Fruit fly (Drosophila melanogaster): ENCODE results near the gene CG34348.

Gene CG34348

DNA sequence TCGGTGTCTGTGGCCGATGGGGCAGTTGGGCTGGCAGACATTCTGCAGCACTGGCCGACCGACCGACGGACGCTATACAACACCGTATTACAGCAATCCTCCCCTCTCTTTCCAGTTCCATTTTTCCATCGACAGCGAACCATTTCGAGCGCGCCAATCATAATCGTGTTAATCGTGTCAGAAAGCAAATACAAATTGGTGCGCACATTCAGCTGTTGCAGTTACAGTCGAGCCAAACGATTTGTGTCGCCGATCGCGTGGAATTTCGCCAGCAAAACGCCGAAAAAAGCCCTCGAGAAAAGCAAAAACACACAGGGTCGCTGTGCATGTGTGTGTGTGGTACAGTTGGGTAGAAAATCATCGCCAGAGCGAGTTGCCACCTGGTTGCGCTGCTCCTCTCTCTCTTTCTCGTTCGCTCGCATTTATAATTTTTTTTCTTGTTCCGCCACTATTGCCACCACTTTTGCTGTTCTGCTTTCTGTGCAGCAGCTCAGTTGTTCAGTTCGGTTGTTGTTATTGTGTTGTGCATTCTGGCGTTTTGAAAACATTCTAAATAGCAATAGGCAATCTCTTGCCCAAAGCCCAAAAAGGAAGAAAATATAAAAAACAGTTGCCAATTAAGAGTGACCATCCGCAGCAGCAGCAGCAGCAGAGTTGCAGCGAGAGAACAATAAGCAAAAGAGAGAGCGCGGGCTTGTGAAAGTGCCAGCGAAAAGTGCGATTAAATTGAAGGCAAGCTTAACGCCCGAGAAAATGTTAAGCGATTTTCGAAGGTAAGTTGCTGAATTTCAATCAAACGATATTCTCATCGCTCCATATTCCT lies 11.0 kb downstream of the CG34348 start, which contains the start of gene CG1737:
CG1737 (plus strand) TSS at position 104 of the 823 bp plus-strand sequence.
- TF ChIP-seq CG7101 (tag; optimal IDR thresholded peaks at IDR 0.05) (peak; percentile 44), kay (GFP tag; ENCODE audit: borderline replicate concordance) (no peak), CG11617 (GFP tag; optimal IDR thresholded peaks at IDR 0.05) (peak; percentile 11), CG1620 (GFP tag; optimal IDR thresholded peaks at IDR 0.05) (peak; percentile 83), ovo (GFP tag; optimal IDR thresholded peaks at IDR 0.05) (peak; percentile 80), Crg-1 (GFP tag; optimal IDR thresholded peaks at IDR 0.05) (peak; percentile 60), cic (GFP tag; optimal IDR thresholded peaks at IDR 0.05) (peak; percentile 17), Hr96 (GFP tag; optimal IDR thresholded peaks at IDR 0.05) (peak; percentile 62), toe (GFP tag; optimal IDR thresholded peaks at IDR 0.05) (no peak), Mnt (GFP tag; optimal IDR thresholded peaks at IDR 0.05) (peak; percentile 79), CG5204 (GFP tag; optimal IDR thresholded peaks at IDR 0.05) (no peak), cnc (optimal IDR thresholded peaks at IDR 0.05) (no peak), tj (GFP tag; optimal IDR thresholded peaks at IDR 0.05) (no peak), CG14711 (tag; optimal IDR thresholded peaks at IDR 0.05) (peak; percentile 99), CG12768 (GFP tag; optimal IDR thresholded peaks at IDR 0.05) (peak; percentile 47), CG7045 (GFP tag; optimal IDR thresholded peaks at IDR 0.05) (no peak), bab1 (GFP tag; optimal IDR thresholded peaks at IDR 0.05) (peak; percentile 28), CG33017 (tag; optimal IDR thresholded peaks at IDR 0.05) (no peak), pad (GFP tag; optimal IDR thresholded peaks at IDR 0.05) (peak; percentile 94), Clk (GFP tag; optimal IDR thresholded peaks at IDR 0.05) (no peak)

DNA sequence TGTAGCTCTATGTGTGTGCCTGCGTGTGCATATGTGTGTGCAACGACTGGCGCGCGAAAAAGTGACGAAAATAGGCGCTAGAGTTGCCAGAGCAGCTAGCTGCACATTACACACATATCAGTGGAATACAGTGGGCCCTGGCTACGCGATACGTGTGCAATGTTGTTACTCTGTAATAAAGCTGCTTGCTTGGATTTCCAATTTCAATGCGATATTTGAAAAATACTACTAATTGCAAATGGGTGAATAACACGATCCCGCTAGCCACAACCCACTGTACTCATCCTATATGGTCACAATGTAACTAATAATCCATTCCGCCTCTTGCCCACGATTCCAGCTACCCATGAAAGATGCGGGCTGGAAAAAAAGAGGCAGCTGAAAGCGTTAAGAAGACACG lies 11.7 kb downstream of the CG34348 start:
- TF ChIP-seq cic (GFP tag; optimal IDR thresholded peaks at IDR 0.05) (peak; percentile 74), CG7045 (GFP tag; optimal IDR thresholded peaks at IDR 0.05) (peak; percentile 94), kay (GFP tag; ENCODE audit: borderline replicate concordance) (no peak), Mnt (GFP tag; optimal IDR thresholded peaks at IDR 0.05) (peak; percentile 85), tj (GFP tag; optimal IDR thresholded peaks at IDR 0.05) (peak; percentile 69), CG7101 (tag; optimal IDR thresholded peaks at IDR 0.05) (peak; percentile 95), Clk (GFP tag; optimal IDR thresholded peaks at IDR 0.05) (peak; percentile 89), CG14711 (tag; optimal IDR thresholded peaks at IDR 0.05) (peak; percentile 91), CG11617 (GFP tag; optimal IDR thresholded peaks at IDR 0.05) (peak; percentile 85), CG5204 (GFP tag; optimal IDR thresholded peaks at IDR 0.05) (peak; percentile 83), CG1620 (GFP tag; optimal IDR thresholded peaks at IDR 0.05) (peak; percentile 92), Crg-1 (GFP tag; optimal IDR thresholded peaks at IDR 0.05) (peak; percentile 91), ovo (GFP tag; optimal IDR thresholded peaks at IDR 0.05) (peak; percentile 42), Hr96 (GFP tag; optimal IDR thresholded peaks at IDR 0.05) (no peak), cnc (optimal IDR thresholded peaks at IDR 0.05) (no peak), CG33017 (tag; optimal IDR thresholded peaks at IDR 0.05) (peak; percentile 92), pad (GFP tag; optimal IDR thresholded peaks at IDR 0.05) (peak; percentile 81), toe (GFP tag; optimal IDR thresholded peaks at IDR 0.05) (peak; percentile 92), CG12768 (GFP tag; optimal IDR thresholded peaks at IDR 0.05) (peak; percentile 96), bab1 (GFP tag; optimal IDR thresholded peaks at IDR 0.05) (peak; percentile 98)

DNA sequence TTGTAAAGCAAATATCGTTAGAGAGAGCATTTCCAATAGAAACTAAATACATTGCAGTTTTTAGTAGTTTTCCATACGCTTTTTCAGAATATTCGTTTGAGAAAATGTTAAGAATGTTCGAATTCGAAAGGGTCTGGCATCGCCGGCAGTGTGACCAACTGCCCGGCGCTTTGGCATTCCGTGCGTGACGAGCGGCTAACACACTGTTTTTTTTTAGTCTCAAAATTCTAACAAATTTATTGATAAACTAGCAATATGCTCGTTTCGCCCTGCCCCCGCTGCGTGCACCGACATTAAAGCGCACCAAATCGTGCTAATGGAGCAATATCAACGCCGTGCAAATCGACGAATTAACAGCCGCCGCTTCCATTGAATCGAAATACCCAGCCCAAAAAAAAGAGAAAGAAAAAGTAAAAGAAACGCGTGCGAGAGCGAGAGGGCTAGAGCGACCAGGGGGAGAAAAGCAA lies 16.1 kb downstream of the CG34348 start, which contains the start of gene dsh:
dsh (plus strand) TSS at position 174 of the 467 bp plus-strand sequence.
- TF ChIP-seq cic (GFP tag; optimal IDR thresholded peaks at IDR 0.05): no peak
- TF ChIP-seq kay (GFP tag; ENCODE audit: borderline replicate concordance): no peak
- no peak for TF ChIP-seq tj (GFP tag; optimal IDR thresholded peaks at IDR 0.05)
- TF ChIP-seq CG1620 (GFP tag; optimal IDR thresholded peaks at IDR 0.05): no peak
- TF ChIP-seq Hr96 (GFP tag; optimal IDR thresholded peaks at IDR 0.05): no peak
- peak; percentile 62 for TF ChIP-seq bab1 (GFP tag; optimal IDR thresholded peaks at IDR 0.05)
- TF ChIP-seq pad (GFP tag; optimal IDR thresholded peaks at IDR 0.05): peak; percentile 5
- no peak for TF ChIP-seq CG33017 (tag; optimal IDR thresholded peaks at IDR 0.05)
- TF ChIP-seq cnc (optimal IDR thresholded peaks at IDR 0.05): no peak
- peak; percentile 43 for TF ChIP-seq Mnt (GFP tag; optimal IDR thresholded peaks at IDR 0.05)
- no peak for TF ChIP-seq Clk (GFP tag; optimal IDR thresholded peaks at IDR 0.05)
- peak; percentile 35 for TF ChIP-seq CG7101 (tag; optimal IDR thresholded peaks at IDR 0.05)
- TF ChIP-seq ovo (GFP tag; optimal IDR thresholded peaks at IDR 0.05): no peak
- no peak for TF ChIP-seq CG5204 (GFP tag; optimal IDR thresholded peaks at IDR 0.05)
- TF ChIP-seq toe (GFP tag; optimal IDR thresholded peaks at IDR 0.05): no peak
- TF ChIP-seq CG14711 (tag; optimal IDR thresholded peaks at IDR 0.05): peak; percentile 39
- peak; percentile 29 for TF ChIP-seq CG11617 (GFP tag; optimal IDR thresholded peaks at IDR 0.05)
- TF ChIP-seq CG7045 (GFP tag; optimal IDR thresholded peaks at IDR 0.05): no peak
- TF ChIP-seq CG12768 (GFP tag; optimal IDR thresholded peaks at IDR 0.05): no peak
- TF ChIP-seq Crg-1 (GFP tag; optimal IDR thresholded peaks at IDR 0.05): peak; percentile 7

DNA sequence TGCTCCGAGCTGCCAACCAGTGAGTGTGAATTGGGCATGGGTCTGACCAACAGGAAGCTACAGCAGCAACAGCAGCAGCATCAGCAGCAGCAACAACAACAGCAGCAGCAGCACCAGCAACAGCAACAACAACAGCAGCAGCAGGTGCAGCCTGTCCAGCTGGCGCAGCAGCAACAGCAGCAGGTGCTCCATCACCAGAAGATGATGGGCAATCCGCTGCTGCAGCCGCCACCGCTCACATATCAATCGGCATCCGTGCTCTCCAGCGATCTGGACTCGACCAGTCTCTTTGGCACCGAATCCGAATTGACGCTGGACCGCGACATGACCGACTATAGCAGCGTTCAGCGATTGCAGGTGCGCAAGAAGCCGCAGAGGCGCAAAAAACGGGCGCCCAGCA lies 17.0 kb downstream of the CG34348 start:
- no peak for TF ChIP-seq kay (GFP tag; ENCODE audit: borderline replicate concordance)
- TF ChIP-seq CG1620 (GFP tag; optimal IDR thresholded peaks at IDR 0.05): no peak
- no peak for TF ChIP-seq Hr96 (GFP tag; optimal IDR thresholded peaks at IDR 0.05)

DNA sequence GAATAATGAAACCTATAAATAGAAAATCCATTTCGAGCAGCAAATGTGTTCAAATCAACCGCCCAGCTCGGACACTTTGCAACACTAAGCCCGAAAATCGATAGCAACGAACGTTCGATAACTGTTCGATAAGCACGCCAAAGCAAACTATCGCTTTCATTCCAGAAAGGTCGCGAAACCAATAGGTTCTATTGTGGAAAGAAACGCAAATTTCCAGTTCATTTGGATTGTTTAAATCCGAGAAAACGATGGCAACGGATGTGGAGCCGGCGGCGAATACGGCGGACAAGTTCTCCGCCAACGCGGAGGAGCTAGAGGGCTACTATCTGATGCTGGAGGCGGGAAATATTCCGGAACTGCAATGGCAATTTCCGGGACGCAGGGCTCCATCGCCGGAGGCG lies 19.4 kb downstream of the CG34348 start, which contains the start of gene Pa1:
Pa1 (plus strand) TSS at position 156 of the 401 bp plus-strand sequence.
- TF ChIP-seq cic (GFP tag; optimal IDR thresholded peaks at IDR 0.05) (peak; percentile 1), CG7045 (GFP tag; optimal IDR thresholded peaks at IDR 0.05) (no peak), CG1620 (GFP tag; optimal IDR thresholded peaks at IDR 0.05) (peak; percentile 15), pad (GFP tag; optimal IDR thresholded peaks at IDR 0.05) (peak; percentile 31), Mnt (GFP tag; optimal IDR thresholded peaks at IDR 0.05) (peak; percentile 24), CG7101 (tag; optimal IDR thresholded peaks at IDR 0.05) (peak; percentile 43), CG11617 (GFP tag; optimal IDR thresholded peaks at IDR 0.05) (no peak), bab1 (GFP tag; optimal IDR thresholded peaks at IDR 0.05) (peak; percentile 81), Crg-1 (GFP tag; optimal IDR thresholded peaks at IDR 0.05) (peak; percentile 33)

All from whole organism, adult.